Fruit fly (Drosophila melanogaster) whole organism, embryonic: ENCODE results near the gene siz.

Experiments used
- Bteb2 ChIP-seq: fragments of 200-800 bp; sonication (Bioruptor generic); optimal IDR thresholded peaks from 2 replicates; lab custom pipeline; 2016; ENCODE audit warnings: missing biosample characterization, missing genetic modification characterization
- CG14710 ChIP-seq: fragments of 200-800 bp; sonication (Bioruptor generic); optimal IDR thresholded peaks from 3 replicates; lab custom pipeline; 2019; ENCODE audit warnings: missing biosample characterization, mild to moderate bottlenecking, missing genetic modification characterization, moderate library complexity
- CG15601 ChIP-seq: fragments of 200-800 bp; sonication (Bioruptor generic); optimal IDR thresholded peaks from 3 replicates; lab custom pipeline; 2019; ENCODE audit warnings: missing biosample characterization, mild to moderate bottlenecking, missing genetic modification characterization, moderate library complexity
- CG2120 ChIP-seq: fragments of 200-800 bp; sonication (Bioruptor generic); optimal IDR thresholded peaks from 3 replicates; lab custom pipeline; 2016; ENCODE audit warnings: missing biosample characterization, missing genetic modification characterization
- CG30431 ChIP-seq: fragments of 200-800 bp; sonication (Bioruptor generic); optimal IDR thresholded peaks from 2 replicates; lab custom pipeline; 2017; ENCODE audit warnings: missing biosample characterization, missing genetic modification characterization
- CG5180 ChIP-seq: fragments of 200-800 bp; sonication (Bioruptor generic); optimal IDR thresholded peaks from 3 replicates; lab custom pipeline; 2017; ENCODE audit warnings: missing biosample characterization, missing genetic modification characterization, mild to moderate bottlenecking, moderate library complexity, missing genetic modification reagents
- CG8478 ChIP-seq: fragments of >200 bp; optimal IDR thresholded peaks from 2 replicates; lab custom pipeline; 2018
- Ets97D ChIP-seq: fragments of 200-800 bp; sonication (Bioruptor generic); optimal IDR thresholded peaks from 3 replicates; lab custom pipeline; 2016; ENCODE audit warnings: missing biosample characterization, missing genetic modification characterization
- Jarid2 ChIP-seq: fragments of 200-800 bp; sonication (Bioruptor generic); optimal IDR thresholded peaks from 3 replicates; lab custom pipeline; 2017; ENCODE audit warnings: mild to moderate bottlenecking, missing biosample characterization, missing genetic modification reagents, missing genetic modification characterization
- PHDP ChIP-seq: fragments of 200-800 bp; sonication (Bioruptor generic); optimal IDR thresholded peaks from 3 replicates; lab custom pipeline; 2018; ENCODE audit warnings: missing biosample characterization, mild to moderate bottlenecking, missing genetic modification characterization, moderate library complexity
- Side ChIP-seq: fragments of 200-800 bp; sonication (Bioruptor generic); optimal IDR thresholded peaks from 2 replicates; lab custom pipeline; 2016; ENCODE audit warnings: missing biosample characterization, missing genetic modification characterization
- chm ChIP-seq: fragments of 200-800 bp; sonication (Bioruptor generic); IDR thresholded peaks from 2 replicates; pipeline ENCODE4 v1.3.6; 2022; ENCODE audit warnings: missing biosample characterization, missing genetic modification characterization
- nau ChIP-seq: fragments of 200-800 bp; sonication (Bioruptor generic); optimal IDR thresholded peaks from 3 replicates; lab custom pipeline; 2017; ENCODE audit warnings: missing biosample characterization, mild to moderate bottlenecking, missing genetic modification characterization, missing genetic modification reagents
- usp ChIP-seq: fragments of >200 bp; optimal IDR thresholded peaks from 2 replicates; lab custom pipeline; 2017; ENCODE audit warnings: missing biosample characterization, missing genetic modification characterization

- TF ChIP-seq nau (peak; percentile 87), Jarid2 (peak; percentile 70), Bteb2 (GFP tag; lab: Kevin White, UChicago) (peak; percentile 46), CG5180 (GFP tag; lab: Kevin White, UChicago) (peak; percentile 85), CG30431 (GFP tag; lab: Kevin White, UChicago) (peak; percentile 87), CG14710 (tag; lab: Kevin White, UChicago) (peak; percentile 96), PHDP (tag; lab: Kevin White, UChicago) (peak; percentile 94), Side (GFP tag; lab: Kevin White, UChicago) (peak; percentile 28), Ets97D (GFP tag; lab: Kevin White, UChicago) (peak; percentile 35), CG2120 (GFP tag; lab: Kevin White, UChicago) (peak; percentile 79), CG8478 (no peak), CG15601 (peak; percentile 93), usp (GFP tag; lab: Kevin White, UChicago) (no peak), chm (GFP tag; lab: Robert Waterston, UW) (peak; percentile 28)
Observed at dm6 chr3L:21031093-21031930, 3.0 kb upstream of the siz start, which contains the start of the genes CG10584 and Polr3E.
